Fruit fly (Drosophila melanogaster) whole organism, embryonic: ENCODE results near the gene b6.

Experiments
- ATbp ChIP-seq: fragments of 200-800 bp; sonication (Bioruptor generic); optimal IDR thresholded peaks from 2 replicates; lab custom pipeline; 2017; ENCODE audit warnings: missing biosample characterization, mild to moderate bottlenecking, missing genetic modification characterization, missing genetic modification reagents
- Adf1 ChIP-seq: fragments of 200-800 bp; sonication (Bioruptor generic); IDR thresholded peaks from 2 replicates; pipeline ENCODE4 v1.3.6; 2022; ENCODE audit warnings: missing biosample characterization, missing genetic modification characterization
- Aef1 ChIP-seq: fragments of 200-800 bp; sonication (Bioruptor generic); IDR thresholded peaks from 3 replicates; pipeline ENCODE4 v1.3.6; 2022; ENCODE audit warnings: missing biosample characterization, missing genetic modification characterization
- C15 ChIP-seq: fragments of 200-800 bp; sonication (Bioruptor generic); IDR thresholded peaks from 3 replicates; pipeline ENCODE4 v1.3.6; 2022; ENCODE audit warnings: missing biosample characterization, missing genetic modification characterization
- CG10147 ChIP-seq: fragments of 200-800 bp; sonication (Bioruptor generic); optimal IDR thresholded peaks from 2 replicates; lab custom pipeline; 2019; ENCODE audit warnings: missing biosample characterization, mild to moderate bottlenecking, missing genetic modification characterization, moderate library complexity
- CG10543 ChIP-seq: fragments of 200-800 bp; sonication (Bioruptor generic); optimal IDR thresholded peaks from 3 replicates; lab custom pipeline; 2017; ENCODE audit warnings: missing biosample characterization, mild to moderate bottlenecking, missing genetic modification characterization, moderate library complexity
- CG11504 ChIP-seq: fragments of 200-800 bp; sonication (Bioruptor generic); optimal IDR thresholded peaks from 3 replicates; lab custom pipeline; 2019; ENCODE audit warnings: missing biosample characterization, mild to moderate bottlenecking, missing genetic modification characterization, moderate library complexity
- CG12744 ChIP-seq: fragments of 200-800 bp; sonication (Bioruptor generic); optimal IDR thresholded peaks from 2 replicates; lab custom pipeline; 2016; ENCODE audit warnings: missing biosample characterization, missing genetic modification characterization
- CG12942 ChIP-seq: fragments of 200-800 bp; sonication (Bioruptor generic); optimal IDR thresholded peaks from 3 replicates; lab custom pipeline; 2016; ENCODE audit warnings: missing biosample characterization, missing genetic modification characterization
- CG14860 ChIP-seq: fragments of 200-800 bp; sonication (Bioruptor generic); IDR thresholded peaks from 3 replicates; pipeline ENCODE4 v1.3.6; 2022; ENCODE audit warnings: missing biosample characterization, missing genetic modification characterization; ENCODE audit not compliant: partially characterized antibody
- CG15514 ChIP-seq: fragments of 200-800 bp; sonication (Bioruptor generic); optimal IDR thresholded peaks from 3 replicates; lab custom pipeline; 2017; ENCODE audit warnings: missing biosample characterization, missing genetic modification characterization, mild to moderate bottlenecking, moderate library complexity, missing genetic modification reagents
- CG16813 ChIP-seq: fragments of 200-800 bp; sonication (Bioruptor generic); IDR thresholded peaks from 3 replicates; pipeline ENCODE4 v1.3.6; 2022; ENCODE audit warnings: missing biosample characterization, missing genetic modification characterization; ENCODE audit not compliant: partially characterized antibody
- CG16815 ChIP-seq: fragments of 200-800 bp; sonication (Bioruptor generic); optimal IDR thresholded peaks from 3 replicates; lab custom pipeline; 2017; ENCODE audit warnings: missing biosample characterization, mild to moderate bottlenecking, missing genetic modification characterization
- CG18619 ChIP-seq: fragments of 200-800 bp; sonication (Bioruptor generic); optimal IDR thresholded peaks from 3 replicates; lab custom pipeline; 2017; ENCODE audit warnings: missing biosample characterization, mild to moderate bottlenecking, missing genetic modification characterization
- CG3163 ChIP-seq: fragments of 200-800 bp; sonication (Bioruptor generic); optimal IDR thresholded peaks from 3 replicates; lab custom pipeline; 2016; ENCODE audit warnings: missing biosample characterization, missing genetic modification characterization
- CG3407 ChIP-seq: fragments of 200-800 bp; sonication (Bioruptor generic); optimal IDR thresholded peaks from 2 replicates; lab custom pipeline; 2018; ENCODE audit warnings: missing biosample characterization, mild to moderate bottlenecking, missing genetic modification characterization
- CG34224 ChIP-seq: fragments of 200-800 bp; sonication (Bioruptor generic); IDR thresholded peaks from 3 replicates; pipeline ENCODE4 v1.3.6; 2022; ENCODE audit warnings: missing biosample characterization, missing genetic modification characterization; ENCODE audit not compliant: partially characterized antibody
- CG4617 ChIP-seq: fragments of 200-800 bp; sonication (Bioruptor generic); optimal IDR thresholded peaks from 3 replicates; lab custom pipeline; 2016; ENCODE audit warnings: missing biosample characterization, missing genetic modification characterization, borderline replicate concordance
- CG7928 ChIP-seq: fragments of 200-800 bp; sonication (Bioruptor generic); optimal IDR thresholded peaks from 2 replicates; lab custom pipeline; 2017; ENCODE audit warnings: missing biosample characterization, mild to moderate bottlenecking, missing genetic modification characterization
- CG9797 ChIP-seq: fragments of 200-800 bp; sonication (Bioruptor generic); optimal IDR thresholded peaks from 3 replicates; lab custom pipeline; 2018; ENCODE audit warnings: missing biosample characterization, mild to moderate bottlenecking, missing genetic modification characterization
- CG9817 ChIP-seq: fragments of 200-800 bp; sonication (Bioruptor generic); optimal IDR thresholded peaks from 2 replicates; lab custom pipeline; 2018; ENCODE audit warnings: missing biosample characterization, mild to moderate bottlenecking, missing genetic modification characterization, moderate library complexity
- Dbx ChIP-seq: fragments of 200-800 bp; sonication (Bioruptor generic); IDR thresholded peaks from 3 replicates; pipeline ENCODE4 v1.3.6; 2022; ENCODE audit warnings: missing biosample characterization, missing genetic modification characterization
- Hr51 ChIP-seq, 2 experiments: fragments of 200-800 bp; sonication (Bioruptor generic); optimal IDR thresholded peaks; 2 replicates in 1 of 2; 3 replicates in 1 of 2; lab custom pipeline; 2016 to 2018; ENCODE audit warnings: missing biosample characterization in 2 of 2, missing genetic modification characterization in 2 of 2, mild to moderate bottlenecking in 1 of 2, moderate library complexity in 1 of 2
- Med ChIP-seq: fragments of 200-800 bp; sonication (Bioruptor generic); peaks from one replicate; lab custom pipeline; 2016; ENCODE audit warnings: missing biosample characterization, missing genetic modification characterization, mild to moderate bottlenecking, inconsistent platforms, moderate library complexity
- Nf-YA ChIP-seq: fragments of 200-800 bp; sonication (Bioruptor generic); IDR thresholded peaks from 2 replicates; pipeline ENCODE4 v1.3.6; 2022; ENCODE audit warnings: missing biosample characterization, missing genetic modification characterization
- Poxn ChIP-seq: fragments of 200-800 bp; sonication (Bioruptor generic); IDR thresholded peaks from 2 replicates; pipeline ENCODE4 v1.3.6; 2022; ENCODE audit warnings: missing biosample characterization, missing genetic modification characterization
- Sin3A ChIP-seq: fragments of >200 bp; optimal IDR thresholded peaks from 2 replicates; lab custom pipeline; 2018
- bab2 ChIP-seq: fragments of 200-800 bp; sonication (Bioruptor generic); optimal IDR thresholded peaks from 2 replicates; lab custom pipeline; 2016; ENCODE audit warnings: missing biosample characterization, missing genetic modification characterization
- cwo ChIP-seq: fragments of 200-800 bp; sonication (Bioruptor generic); optimal IDR thresholded peaks from 3 replicates; lab custom pipeline; 2017; ENCODE audit warnings: missing biosample characterization, missing genetic modification characterization, mild to moderate bottlenecking, moderate library complexity, missing genetic modification reagents
- fd3F ChIP-seq: fragments of 200-800 bp; sonication (Bioruptor generic); optimal IDR thresholded peaks from 2 replicates; lab custom pipeline; 2018; ENCODE audit warnings: missing biosample characterization, mild to moderate bottlenecking, missing genetic modification characterization, moderate library complexity
- gcm2 ChIP-seq: fragments of 200-800 bp; sonication (Bioruptor generic); optimal IDR thresholded peaks from 2 replicates; lab custom pipeline; 2016; ENCODE audit warnings: missing biosample characterization, missing genetic modification characterization
- h ChIP-seq: fragments of >200 bp; optimal IDR thresholded peaks from 2 replicates; lab custom pipeline; 2017
- ham ChIP-seq: fragments of 200-800 bp; sonication (Bioruptor generic); IDR thresholded peaks from 2 replicates; pipeline ENCODE4 v1.3.6; 2022; ENCODE audit warnings: missing biosample characterization, missing genetic modification characterization
- insv ChIP-seq, 2 experiments: fragments of 200-800 bp; sonication (Bioruptor generic); optimal IDR thresholded peaks; 3 replicates each; lab custom pipeline; 2016 to 2018; ENCODE audit warnings: missing biosample characterization in 2 of 2, missing genetic modification characterization in 2 of 2
- jing ChIP-seq: fragments of 200-800 bp; sonication (Bioruptor generic); optimal IDR thresholded peaks from 2 replicates; lab custom pipeline; 2018; ENCODE audit warnings: missing biosample characterization, mild to moderate bottlenecking, missing genetic modification characterization
- ken ChIP-seq: fragments of 200-800 bp; sonication (Bioruptor generic); IDR thresholded peaks from 3 replicates; pipeline ENCODE4 v1.3.6; 2022; ENCODE audit warnings: missing biosample characterization, missing genetic modification characterization
- knrl ChIP-seq: fragments of 200-800 bp; sonication (Bioruptor generic); IDR thresholded peaks from 3 replicates; pipeline ENCODE4 v1.3.6; 2022; ENCODE audit warnings: missing biosample characterization, missing genetic modification characterization; ENCODE audit not compliant: partially characterized antibody
- nom ChIP-seq: fragments of 200-800 bp; sonication (Bioruptor generic); optimal IDR thresholded peaks from 2 replicates; lab custom pipeline; 2017; ENCODE audit warnings: missing biosample characterization, missing genetic modification characterization, mild to moderate bottlenecking, moderate library complexity, missing genetic modification reagents
- pb ChIP-seq: fragments of 200-800 bp; sonication (Bioruptor generic); optimal IDR thresholded peaks from 3 replicates; lab custom pipeline; 2016; ENCODE audit warnings: missing biosample characterization, missing genetic modification characterization
- phol ChIP-seq: fragments of 200-800 bp; sonication (Bioruptor generic); optimal IDR thresholded peaks from 3 replicates; lab custom pipeline; 2018; ENCODE audit warnings: missing biosample characterization, mild to moderate bottlenecking, missing genetic modification characterization, moderate library complexity
- pum ChIP-seq: fragments of 200-800 bp; sonication (Bioruptor generic); optimal IDR thresholded peaks from 2 replicates; lab custom pipeline; 2016; ENCODE audit warnings: missing biosample characterization, missing genetic modification characterization
- repo ChIP-seq: fragments of 200-800 bp; sonication (Bioruptor generic); optimal IDR thresholded peaks from 2 replicates; lab custom pipeline; 2016; ENCODE audit warnings: missing biosample characterization, missing genetic modification characterization
- sim ChIP-seq: fragments of 200-800 bp; sonication (Bioruptor generic); IDR thresholded peaks from 2 replicates; pipeline ENCODE4 v1.3.6; 2022; ENCODE audit warnings: missing biosample characterization, missing genetic modification characterization
- sisA ChIP-seq: fragments of 200-800 bp; sonication (Bioruptor generic); IDR thresholded peaks from 2 replicates; pipeline ENCODE4 v1.3.6; 2022; ENCODE audit warnings: missing biosample characterization, missing genetic modification characterization
- slp2 ChIP-seq: fragments of 200-800 bp; sonication (Bioruptor generic); optimal IDR thresholded peaks from 2 replicates; lab custom pipeline; 2016; ENCODE audit warnings: missing biosample characterization, missing genetic modification characterization
- tna ChIP-seq: fragments of 200-800 bp; sonication (Bioruptor generic); IDR thresholded peaks from 2 replicates; pipeline ENCODE4 v1.3.6; 2022; ENCODE audit warnings: missing biosample characterization, missing genetic modification characterization; ENCODE audit not compliant: partially characterized antibody
- wor ChIP-seq: fragments of 200-800 bp; sonication (Bioruptor generic); IDR thresholded peaks from 2 replicates; pipeline ENCODE4 v1.3.6; 2022; ENCODE audit warnings: missing biosample characterization, missing genetic modification characterization

b6 gene

DNA sequence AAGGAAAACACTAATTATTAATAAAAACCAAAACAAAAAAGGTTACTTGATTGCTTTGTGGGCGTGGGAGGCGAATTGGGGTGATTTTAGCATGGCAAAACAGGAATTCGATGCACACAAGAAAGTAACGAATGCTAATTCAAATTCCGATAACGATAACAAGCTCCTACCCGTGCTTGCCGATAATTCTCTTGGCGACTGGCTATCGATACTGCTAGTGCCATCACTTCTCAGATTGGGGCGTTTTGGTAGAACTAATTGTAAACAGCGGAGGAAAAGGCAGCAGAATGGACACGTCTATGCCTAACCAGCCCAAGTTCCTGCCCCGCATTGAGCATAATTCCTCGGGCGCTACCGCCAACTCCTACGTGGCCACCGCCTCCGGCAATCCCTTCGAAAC lies 21.6 kb upstream of the b6 start, which contains the start of gene dor (continued):
- TF ChIP-seq cwo (no peak), CG14860 (GFP tag; lab: Robert Waterston, UW) (peak; percentile 78), Sin3A (peak; percentile 25), knrl (GFP tag; lab: Robert Waterston, UW) (peak; percentile 69), CG12942 (GFP tag; lab: Kevin White, UChicago) (no peak), jing (GFP tag; lab: Kevin White, UChicago) (no peak), CG34224 (GFP tag; lab: Robert Waterston, UW) (peak; percentile 83)

dm6 chrX:1668688-1669087 lies 17.7 kb upstream of the b6 start, which contains the start of gene Mur2B:
Gene Mur2B, minus strand, starts transcription at chrX:1668788.
- no peak for TF ChIP-seq repo (GFP tag; lab: Kevin White, UChicago)
- TF ChIP-seq nom (GFP tag; lab: Kevin White, UChicago) = peak; percentile 27
- TF ChIP-seq Nf-YA = 0 out of 2 replicates have a peak, but pooled peaks have one; percentile 7

DNA sequence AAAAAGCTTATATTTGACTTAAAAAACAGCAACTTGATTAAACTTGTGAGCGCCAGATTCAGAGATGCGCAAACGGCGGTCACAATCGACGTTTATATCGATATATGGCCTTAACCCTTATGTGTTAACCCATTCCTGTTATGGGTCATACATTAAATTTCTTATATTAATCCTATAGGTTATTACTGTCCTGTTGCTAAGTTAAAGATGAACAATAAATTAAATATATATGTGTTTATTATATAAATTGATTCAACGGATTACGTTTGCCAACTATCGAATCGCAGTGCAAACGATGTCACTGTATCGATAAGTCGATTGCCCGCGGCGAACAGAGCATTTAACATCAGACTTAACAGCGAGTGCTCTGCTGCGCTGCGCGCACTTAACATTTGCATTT lies 17.2 kb upstream of the b6 start, which contains the start of the genes CG3740 and hfw:
TSS of gene CG3740 (minus strand) at position 84 of the 400 bp plus-strand sequence.
TSS of gene hfw (plus strand) at position 357 of the 400 bp plus-strand sequence.
- TF ChIP-seq h (no peak), slp2 (GFP tag; lab: Kevin White, UChicago) (no peak), CG9817 (tag; lab: Kevin White, UChicago) (peak; percentile 77), Aef1 (peak; percentile 79), CG10543 (GFP tag; lab: Kevin White, UChicago) (no peak), wor (peak; percentile 37; the same call in 1 of the 2 replicates), CG3163 (GFP tag; lab: Kevin White, UChicago) (no peak), fd3F (GFP tag; lab: Kevin White, UChicago) (peak; percentile 53), Sin3A (peak; percentile 63), ATbp (GFP tag; lab: Kevin White, UChicago) (peak; percentile 18), Nf-YA (0 out of 2 replicates have a peak, but pooled peaks have one; percentile 27), ken (GFP tag; lab: Robert Waterston, UW) (peak; percentile 68), C15 (GFP tag; lab: Robert Waterston, UW) (peak; percentile 23; the same call in 1 of the 3 replicates), tna (GFP tag; lab: Robert Waterston, UW) (peak; percentile 78; the same call in 1 of the 2 replicates), sisA (GFP tag; lab: Robert Waterston, UW) (peak; percentile 78), Hr51 (GFP tag; optimal IDR thresholded peaks at IDR 0.05; lab: Kevin White, UChicago) (peak; percentile 22 to 66), Med (GFP tag; lab: Kevin White, UChicago) (peak; percentile 76), bab2 (GFP tag; lab: Kevin White, UChicago) (no peak), insv (GFP tag; optimal IDR thresholded peaks at IDR 0.05; lab: Kevin White, UChicago) (no peak), ham (GFP tag; lab: Robert Waterston, UW) (no peak), sim (GFP tag; lab: Robert Waterston, UW) (no peak), Adf1 (peak; percentile 61), gcm2 (no peak), CG16815 (GFP tag; lab: Kevin White, UChicago) (peak; percentile 47), CG16813 (GFP tag; lab: Robert Waterston, UW) (peak; percentile 94), CG12744 (GFP tag; lab: Kevin White, UChicago) (no peak), CG11504 (tag; lab: Kevin White, UChicago) (no peak), Poxn (GFP tag; lab: Robert Waterston, UW) (no peak), phol (tag; lab: Kevin White, UChicago) (peak; percentile 83), CG10147 (GFP tag; lab: Kevin White, UChicago) (peak; percentile 71), Dbx (GFP tag; lab: Robert Waterston, UW) (peak; percentile 82), CG15514 (GFP tag; lab: Kevin White, UChicago) (peak; percentile 44), CG18619 (GFP tag; lab: Kevin White, UChicago) (peak; percentile 47), jing (GFP tag; lab: Kevin White, UChicago) (no peak), CG7928 (GFP tag; lab: Kevin White, UChicago) (no peak), CG4617 (GFP tag; lab: Kevin White, UChicago) (peak; percentile 8), pum (peak; percentile 2), CG3407 (peak; percentile 34), pb (no peak), CG9797 (GFP tag; lab: Kevin White, UChicago) (no peak)
